Worm (Caenorhabditis elegans) whole organism, L2 larva: ENCODE measurements around the gene snt-3.

Experiments
- R02D3.7 ChIP-seq: fragments of 150-350 bp; optimal IDR thresholded peaks from 2 replicates; lab custom pipeline; 2014; ENCODE audit warnings: missing biosample characterization, missing genetic modification characterization
- Y55F3AM.14 ChIP-seq: fragments of 200-800 bp; sonication (Bioruptor generic); optimal IDR thresholded peaks from 2 replicates; lab custom pipeline; 2018; ENCODE audit warnings: mild to moderate bottlenecking, missing genetic modification characterization, missing compliant biosample characterization
- alr-1 ChIP-seq: fragments of 150-350 bp; optimal IDR thresholded peaks from 2 replicates; lab custom pipeline; 2014; ENCODE audit warnings: missing biosample characterization, missing genetic modification characterization
- ama-1 ChIP-seq: fragments of 150-350 bp; optimal IDR thresholded peaks from 2 replicates; lab custom pipeline; 2018; ENCODE audit warnings: inconsistent platforms
- blmp-1 ChIP-seq: sonication (generic microtip); optimal IDR thresholded peaks from 2 replicates; lab custom pipeline; 2017; ENCODE audit warnings: missing genetic modification characterization, mild to moderate bottlenecking, missing compliant biosample characterization, antibody characterized with exemption, moderate library complexity; ENCODE audit not compliant: insufficient read depth
- ceh-82 ChIP-seq: fragments of 150-350 bp; optimal IDR thresholded peaks from 2 replicates; lab custom pipeline; 2014; ENCODE audit warnings: missing biosample characterization, missing genetic modification characterization
- dmd-4 ChIP-seq: sonication (generic microtip); optimal IDR thresholded peaks from 2 replicates; lab custom pipeline; 2017; ENCODE audit warnings: missing biosample characterization, missing genetic modification characterization
- egl-27 ChIP-seq: sonication (generic microtip); optimal IDR thresholded peaks from 3 replicates; lab custom pipeline; 2017; ENCODE audit warnings: missing biosample characterization, missing genetic modification reagents, missing genetic modification characterization
- fos-1 ChIP-seq: fragments of 150-350 bp; optimal IDR thresholded peaks from 2 replicates; lab custom pipeline; 2014; ENCODE audit warnings: missing biosample characterization, missing genetic modification characterization
- gmeb-1 ChIP-seq: fragments of 150-350 bp; optimal IDR thresholded peaks from 2 replicates; lab custom pipeline; 2014; ENCODE audit warnings: missing biosample characterization, missing genetic modification characterization
- lin-39 ChIP-seq: fragments of 150-350 bp; optimal IDR thresholded peaks from 2 replicates; lab custom pipeline; 2014; ENCODE audit warnings: missing biosample characterization, missing genetic modification reagents, missing genetic modification characterization
- lsy-2 ChIP-seq, 2 experiments: fragments of 150-350 bp in 1 of 2; sonication (generic microtip) in 1 of 2; optimal IDR thresholded peaks; 2 replicates each; lab custom pipeline; 2014 to 2017; ENCODE audit warnings: missing biosample characterization in 2 of 2, missing genetic modification characterization in 2 of 2
- mab-5 ChIP-seq: fragments of 150-350 bp; optimal IDR thresholded peaks from 2 replicates; lab custom pipeline; 2014; ENCODE audit warnings: missing biosample characterization, missing genetic modification characterization
- mbf-1 ChIP-seq: sonication (generic microtip); optimal IDR thresholded peaks from 2 replicates; lab custom pipeline; 2017; ENCODE audit warnings: missing biosample characterization, missing genetic modification characterization
- mdl-1 ChIP-seq, 2 experiments: fragments of 150-350 bp in 1 of 2; sonication (generic microtip) in 1 of 2; optimal IDR thresholded peaks; 2 replicates each; lab custom pipeline; 2017; ENCODE audit warnings: missing biosample characterization in 2 of 2, missing genetic modification characterization in 2 of 2
- nhr-11 ChIP-seq: fragments of 150-350 bp; optimal IDR thresholded peaks from 2 replicates; lab custom pipeline; 2014; ENCODE audit warnings: missing biosample characterization, missing genetic modification characterization
- nhr-129 ChIP-seq: fragments of 150-350 bp; optimal IDR thresholded peaks from 2 replicates; lab custom pipeline; 2014; ENCODE audit warnings: missing biosample characterization, missing genetic modification characterization
- nhr-21 ChIP-seq: fragments of 150-350 bp; optimal IDR thresholded peaks from 2 replicates; lab custom pipeline; 2014; ENCODE audit warnings: missing biosample characterization, missing genetic modification characterization
- nhr-23 ChIP-seq: fragments of 150-350 bp; optimal IDR thresholded peaks from 2 replicates; lab custom pipeline; 2014; ENCODE audit warnings: missing biosample characterization, missing genetic modification reagents, missing genetic modification characterization
- nhr-237 ChIP-seq: fragments of 150-350 bp; optimal IDR thresholded peaks from 2 replicates; lab custom pipeline; 2014; ENCODE audit warnings: missing biosample characterization, missing genetic modification characterization
- nhr-25 ChIP-seq: fragments of 150-350 bp; sonication (generic microtip); optimal IDR thresholded peaks from 3 replicates; lab custom pipeline; 2014; ENCODE audit warnings: missing biosample characterization, missing genetic modification characterization
- nhr-6 ChIP-seq: fragments of 150-350 bp; optimal IDR thresholded peaks from 2 replicates; lab custom pipeline; 2014; ENCODE audit warnings: missing biosample characterization, missing genetic modification characterization
- sma-3 ChIP-seq: sonication (generic microtip); optimal IDR thresholded peaks from 2 replicates; lab custom pipeline; 2016; ENCODE audit warnings: missing genetic modification reagents, missing genetic modification characterization, missing compliant biosample characterization
- sma-9 ChIP-seq, 2 experiments: fragments of 150-350 bp in 1 of 2; sonication (generic microtip) in 1 of 2; optimal IDR thresholded peaks; 2 replicates each; lab custom pipeline; 2014 to 2016; ENCODE audit warnings: missing genetic modification characterization in 2 of 2, mild to moderate bottlenecking in 1 of 2, missing biosample characterization in 1 of 2, missing compliant biosample characterization in 1 of 2, missing genetic modification reagents in 1 of 2, moderate library complexity in 1 of 2
- snpc-4 ChIP-seq: fragments of 150-350 bp; optimal IDR thresholded peaks from 2 replicates; lab custom pipeline; 2014; ENCODE audit warnings: missing biosample characterization, missing genetic modification characterization
- unc-39 ChIP-seq: fragments of 150-350 bp; optimal IDR thresholded peaks from 2 replicates; lab custom pipeline; 2014; ENCODE audit warnings: missing biosample characterization, missing genetic modification characterization
- zag-1 ChIP-seq: fragments of 150-350 bp; optimal IDR thresholded peaks from 2 replicates; lab custom pipeline; 2014; ENCODE audit warnings: missing biosample characterization, missing genetic modification characterization
- ztf-1 ChIP-seq: fragments of 200-800 bp; sonication (Bioruptor generic); conservative IDR thresholded peaks from 2 replicates; pipeline ENCODE4 v1.3.6; 2022; ENCODE audit warnings: missing genetic modification characterization, missing compliant biosample characterization
- ztf-11 ChIP-seq: sonication (generic microtip); optimal IDR thresholded peaks from 2 replicates; lab custom pipeline; 2017; ENCODE audit warnings: missing biosample characterization, missing genetic modification characterization
- ztf-4 ChIP-seq: fragments of 150-350 bp; optimal IDR thresholded peaks from 2 replicates; lab custom pipeline; 2014; ENCODE audit warnings: missing biosample characterization, missing genetic modification characterization

Gene snt-3

ce11 chrV:1362027-1362426 lies 8.8 kb downstream of the snt-3 start:
- TF ChIP-seq ztf-1 (GFP tag; lab: Robert Waterston, UW) (no peak), mab-5 (tag; lab: Kevin White, UChicago) (no peak), alr-1 (tag; lab: Kevin White, UChicago) (no peak), nhr-237 (tag; lab: Kevin White, UChicago) (no peak), gmeb-1 (tag; lab: Kevin White, UChicago) (no peak), lsy-2 (tag; optimal IDR thresholded peaks at IDR 0.05; lab: Kevin White, UChicago) (no peak), nhr-129 (tag; lab: Kevin White, UChicago) (no peak), mbf-1 (tag; lab: Kevin White, UChicago) (no peak), blmp-1 (tag; lab: Kevin White, UChicago) (no peak), mdl-1 (tag; optimal IDR thresholded peaks at IDR 0.05; lab: Kevin White, UChicago) (no peak), ztf-11 (tag; lab: Kevin White, UChicago) (no peak), snpc-4 (tag; lab: Kevin White, UChicago) (no peak), unc-39 (no peak), dmd-4 (tag; lab: Kevin White, UChicago) (no peak), ama-1 (lab: Kevin White, UChicago) (no peak), fos-1 (tag; lab: Kevin White, UChicago) (no peak), Y55F3AM.14 (GFP tag; lab: Kevin White, UChicago) (no peak)

- no peak for TF ChIP-seq nhr-21
- TF ChIP-seq sma-9 (GFP tag; optimal IDR thresholded peaks at IDR 0.05; lab: Kevin White, UChicago) = no peak
- no peak for TF ChIP-seq sma-9 (tag; optimal IDR thresholded peaks at IDR 0.05; lab: Kevin White, UChicago)
- TF ChIP-seq zag-1 (tag; lab: Kevin White, UChicago) = no peak
- TF ChIP-seq ceh-82 = no peak
- no peak for TF ChIP-seq gmeb-1 (tag; lab: Kevin White, UChicago)
- no peak for TF ChIP-seq ztf-1 (GFP tag; lab: Robert Waterston, UW)
- TF ChIP-seq nhr-23 (tag; lab: Kevin White, UChicago) = no peak
- TF ChIP-seq fos-1 (tag; lab: Kevin White, UChicago) = no peak
- TF ChIP-seq nhr-129 (tag; lab: Kevin White, UChicago) = no peak
- no peak for TF ChIP-seq Y55F3AM.14 (GFP tag; lab: Kevin White, UChicago)
- no peak for TF ChIP-seq mdl-1 (tag; optimal IDR thresholded peaks at IDR 0.05; lab: Kevin White, UChicago)
- TF ChIP-seq, all 48 proteins: peak for 0
Observed at ce11 chrV:1358051-1358450, 12.8 kb downstream of the snt-3 start, which contains the start of gene Y75B7AL.2. Gene Y75B7AL.2, minus strand, starts transcription at chrV:1358151.

ce11 chrV:1355297-1355696 lies 15.5 kb downstream of the snt-3 start:
- TF ChIP-seq dmd-4 (tag; lab: Kevin White, UChicago) (no peak), fos-1 (tag; lab: Kevin White, UChicago) (no peak), nhr-11 (tag; lab: Kevin White, UChicago) (no peak), mab-5 (tag; lab: Kevin White, UChicago) (no peak), sma-3 (GFP tag; lab: Kevin White, UChicago) (no peak), ztf-4 (tag; lab: Kevin White, UChicago) (no peak)

ce11 chrV:1352321-1352720 lies 18.5 kb downstream of the snt-3 start:
- TF ChIP-seq unc-39 = no peak
- no peak for TF ChIP-seq nhr-25
- TF ChIP-seq fos-1 (tag; lab: Kevin White, UChicago) = no peak
- TF ChIP-seq nhr-6 (tag; lab: Kevin White, UChicago) = no peak
- no peak for TF ChIP-seq alr-1 (tag; lab: Kevin White, UChicago)
- TF ChIP-seq dmd-4 (tag; lab: Kevin White, UChicago) = no peak
- no peak for TF ChIP-seq lin-39 (tag; lab: Kevin White, UChicago)
- no peak for TF ChIP-seq nhr-23 (tag; lab: Kevin White, UChicago)
- no peak for TF ChIP-seq egl-27
- no peak for TF ChIP-seq R02D3.7 (tag; lab: Kevin White, UChicago)
- no peak for TF ChIP-seq sma-9 (GFP tag; optimal IDR thresholded peaks at IDR 0.05; lab: Kevin White, UChicago)
- no peak for TF ChIP-seq sma-9 (tag; optimal IDR thresholded peaks at IDR 0.05; lab: Kevin White, UChicago)
- no peak for TF ChIP-seq blmp-1 (tag; lab: Kevin White, UChicago)
- TF ChIP-seq mdl-1 (tag; optimal IDR thresholded peaks at IDR 0.05; lab: Kevin White, UChicago) = no peak
- no peak for TF ChIP-seq Y55F3AM.14 (GFP tag; lab: Kevin White, UChicago)
- TF ChIP-seq ama-1 (lab: Kevin White, UChicago) = no peak
- TF ChIP-seq ztf-4 (tag; lab: Kevin White, UChicago) = no peak
- no peak for TF ChIP-seq nhr-237 (tag; lab: Kevin White, UChicago)

ce11 chrV:1351826-1352225 lies 19.0 kb downstream of the snt-3 start, which contains the start of gene glb-33:
Gene glb-33, plus strand, starts transcription at chrV:1352126.
- TF ChIP-seq mab-5 (tag; lab: Kevin White, UChicago) (no peak), unc-39 (no peak), nhr-25 (no peak), zag-1 (tag; lab: Kevin White, UChicago) (no peak), ztf-4 (tag; lab: Kevin White, UChicago) (no peak), nhr-23 (tag; lab: Kevin White, UChicago) (no peak), fos-1 (tag; lab: Kevin White, UChicago) (no peak), dmd-4 (tag; lab: Kevin White, UChicago) (no peak), mdl-1 (tag; optimal IDR thresholded peaks at IDR 0.05; lab: Kevin White, UChicago) (no peak), nhr-129 (tag; lab: Kevin White, UChicago) (no peak)
- TF ChIP-seq, all 48 proteins: peak for 0
